Fruit fly (Drosophila melanogaster) whole organism, embryonic: ENCODE measurements around the gene CG5510.
A peak's percentile ranks its signal among the peaks of the same experiment; 100 is the strongest.

Experiments
- Atf-2 ChIP-seq: fragments of 200-800 bp; sonication (Bioruptor generic); optimal IDR thresholded peaks from 2 replicates; lab custom pipeline; 2016; ENCODE audit warnings: missing biosample characterization, missing genetic modification characterization
- Awh ChIP-seq: fragments of 200-800 bp; sonication (Bioruptor generic); IDR thresholded peaks from 2 replicates; pipeline ENCODE4, ENCODE4 v1.3.6; 2022; ENCODE audit warnings: missing biosample characterization, missing genetic modification characterization
- Blimp-1 ChIP-seq: fragments of 200-800 bp; sonication (Bioruptor generic); optimal IDR thresholded peaks from 3 replicates; lab custom pipeline; 2018; ENCODE audit warnings: missing biosample characterization, missing genetic modification characterization, mild to moderate bottlenecking, moderate library complexity, missing genetic modification reagents
- BtbVII ChIP-seq: fragments of 200-800 bp; sonication (Bioruptor generic); optimal IDR thresholded peaks from 3 replicates; lab custom pipeline; 2017; ENCODE audit warnings: missing biosample characterization, mild to moderate bottlenecking, missing genetic modification characterization
- CG10431 ChIP-seq: fragments of 200-800 bp; sonication (Bioruptor generic); optimal IDR thresholded peaks from 3 replicates; lab custom pipeline; 2018; ENCODE audit warnings: missing biosample characterization, mild to moderate bottlenecking, missing genetic modification characterization
- CG11247 ChIP-seq: fragments of 200-800 bp; sonication (Bioruptor generic); IDR thresholded peaks from 2 replicates; pipeline ENCODE4 v1.3.6; 2022; ENCODE audit warnings: missing biosample characterization, missing genetic modification characterization
- CG12071 ChIP-seq: fragments of 200-800 bp; sonication (Bioruptor generic); optimal IDR thresholded peaks from 3 replicates; lab custom pipeline; 2018; ENCODE audit warnings: missing biosample characterization, mild to moderate bottlenecking, missing genetic modification characterization
- CG14860 ChIP-seq: fragments of 200-800 bp; sonication (Bioruptor generic); IDR thresholded peaks from 3 replicates; pipeline ENCODE4 v1.3.6; 2022; ENCODE audit warnings: missing biosample characterization, missing genetic modification characterization; ENCODE audit not compliant: partially characterized antibody
- CG1603 ChIP-seq: fragments of 200-800 bp; sonication (Bioruptor generic); optimal IDR thresholded peaks from 2 replicates; lab custom pipeline; 2019; ENCODE audit warnings: missing biosample characterization, mild to moderate bottlenecking, missing genetic modification characterization, moderate library complexity
- CG2129 ChIP-seq: fragments of 200-800 bp; sonication (Bioruptor generic); IDR thresholded peaks from 2 replicates; pipeline ENCODE4 v1.3.6; 2022; ENCODE audit warnings: missing biosample characterization, missing genetic modification characterization; ENCODE audit not compliant: partially characterized antibody
- CG2199 ChIP-seq: fragments of 200-800 bp; sonication (Bioruptor generic); IDR thresholded peaks from 3 replicates; pipeline ENCODE4 v1.3.6; 2022; ENCODE audit warnings: missing biosample characterization, missing genetic modification characterization
- CG2202 ChIP-seq: fragments of 200-800 bp; sonication (Bioruptor generic); optimal IDR thresholded peaks from 2 replicates; lab custom pipeline; 2018; ENCODE audit warnings: missing biosample characterization, mild to moderate bottlenecking, missing genetic modification characterization
- CG3065 ChIP-seq: fragments of 200-800 bp; sonication (Bioruptor generic); optimal IDR thresholded peaks from 2 replicates; lab custom pipeline; 2016; ENCODE audit warnings: missing biosample characterization, missing genetic modification characterization
- CG31388 ChIP-seq: fragments of 200-800 bp; sonication (Bioruptor generic); optimal IDR thresholded peaks from 2 replicates; lab custom pipeline; 2016; ENCODE audit warnings: missing biosample characterization, missing genetic modification characterization
- CG31441 ChIP-seq: fragments of 200-800 bp; sonication (Bioruptor generic); IDR thresholded peaks from 2 replicates; pipeline ENCODE4 v1.3.6; 2022; ENCODE audit warnings: missing biosample characterization, missing genetic modification characterization
- CG33557 ChIP-seq: fragments of 200-800 bp; sonication (Bioruptor generic); optimal IDR thresholded peaks from 2 replicates; lab custom pipeline; 2019; ENCODE audit warnings: missing biosample characterization, mild to moderate bottlenecking, missing genetic modification characterization, moderate library complexity
- CG4282 ChIP-seq: fragments of 200-800 bp; sonication (Bioruptor generic); optimal IDR thresholded peaks from 2 replicates; lab custom pipeline; 2016; ENCODE audit warnings: missing biosample characterization, missing genetic modification characterization
- CG4424 ChIP-seq: fragments of 200-800 bp; sonication (Bioruptor generic); optimal IDR thresholded peaks from 3 replicates; lab custom pipeline; 2016; ENCODE audit warnings: missing biosample characterization, missing genetic modification characterization
- CG6765 ChIP-seq: fragments of 200-800 bp; sonication (Bioruptor generic); optimal IDR thresholded peaks from 3 replicates; lab custom pipeline; 2017; ENCODE audit warnings: missing biosample characterization, mild to moderate bottlenecking, missing genetic modification characterization
- CG7271 ChIP-seq: fragments of 200-800 bp; sonication (Bioruptor generic); optimal IDR thresholded peaks from 2 replicates; lab custom pipeline; 2018; ENCODE audit warnings: missing biosample characterization, mild to moderate bottlenecking, missing genetic modification characterization, moderate library complexity
- CG8281 ChIP-seq: fragments of 200-800 bp; sonication (Bioruptor generic); optimal IDR thresholded peaks from 2 replicates; lab custom pipeline; 2018; ENCODE audit warnings: missing biosample characterization, mild to moderate bottlenecking, missing genetic modification characterization, moderate library complexity
- CG8290 ChIP-seq, 3 experiments: fragments of 200-800 bp; sonication (Bioruptor generic); optimal IDR thresholded peaks; 2 replicates each; lab custom pipeline; 2016 to 2019; ENCODE audit warnings: missing biosample characterization in 3 of 3, missing genetic modification characterization in 3 of 3, mild to moderate bottlenecking in 2 of 3, moderate library complexity in 1 of 3
- CG8944 ChIP-seq: fragments of 200-800 bp; sonication (Bioruptor generic); optimal IDR thresholded peaks from 3 replicates; lab custom pipeline; 2016; ENCODE audit warnings: missing biosample characterization, missing genetic modification characterization
- CTCF ChIP-seq: fragments of 200-800 bp; sonication (Bioruptor generic); optimal IDR thresholded peaks from 2 replicates; lab custom pipeline; 2017; ENCODE audit warnings: missing biosample characterization, mild to moderate bottlenecking, missing genetic modification characterization, moderate library complexity
- Ets65A ChIP-seq: fragments of 200-800 bp; sonication (Bioruptor generic); peaks from one replicate; lab custom pipeline; 2016; ENCODE audit warnings: missing biosample characterization, missing genetic modification characterization
- Gug ChIP-seq: fragments of 200-800 bp; sonication (Bioruptor generic); IDR thresholded peaks from 4 replicates; pipeline ENCODE4 v1.3.6; 2022; ENCODE audit warnings: missing biosample characterization, missing genetic modification characterization
- HLH4C ChIP-seq: fragments of 200-800 bp; sonication (Bioruptor generic); IDR thresholded peaks from 3 replicates; pipeline ENCODE4 v1.3.6; 2022; ENCODE audit warnings: missing biosample characterization, missing genetic modification characterization; ENCODE audit not compliant: partially characterized antibody
- Hmr ChIP-seq: fragments of 200-800 bp; sonication (Bioruptor generic); optimal IDR thresholded peaks from 3 replicates; lab custom pipeline; 2017; ENCODE audit warnings: mild to moderate bottlenecking, missing biosample characterization, missing genetic modification reagents, missing genetic modification characterization
- Hr3 ChIP-seq: fragments of 200-800 bp; sonication (Bioruptor generic); optimal IDR thresholded peaks from 3 replicates; lab custom pipeline; 2016; ENCODE audit warnings: missing biosample characterization, missing genetic modification characterization
- Lim3 ChIP-seq: fragments of 200-800 bp; sonication (Bioruptor generic); IDR thresholded peaks from 2 replicates; pipeline ENCODE4 v1.3.6; 2022; ENCODE audit warnings: missing biosample characterization, missing genetic modification characterization
- Oli ChIP-seq: fragments of 200-800 bp; sonication (Bioruptor generic); optimal IDR thresholded peaks from 2 replicates; lab custom pipeline; 2018; ENCODE audit warnings: missing biosample characterization, mild to moderate bottlenecking, missing genetic modification characterization, moderate library complexity
- Optix ChIP-seq: fragments of 200-800 bp; sonication (Bioruptor generic); IDR thresholded peaks from 3 replicates; pipeline ENCODE4 v1.3.6; 2022; ENCODE audit warnings: missing biosample characterization, missing genetic modification characterization
- Rfx ChIP-seq: fragments of 200-800 bp; sonication (Bioruptor generic); IDR thresholded peaks from 2 replicates; pipeline ENCODE4 v1.3.6; 2022; ENCODE audit warnings: missing biosample characterization, missing genetic modification characterization
- Six4 ChIP-seq: fragments of 200-800 bp; sonication (Bioruptor generic); optimal IDR thresholded peaks from 2 replicates; lab custom pipeline; 2016; ENCODE audit warnings: missing biosample characterization, missing genetic modification characterization
- btn ChIP-seq: fragments of 200-800 bp; sonication (Bioruptor generic); optimal IDR thresholded peaks from 2 replicates; lab custom pipeline; 2016; ENCODE audit warnings: missing biosample characterization, missing genetic modification characterization
- cg ChIP-seq: fragments of 200-800 bp; sonication (Bioruptor generic); optimal IDR thresholded peaks from 3 replicates; lab custom pipeline; 2019; ENCODE audit warnings: missing biosample characterization, mild to moderate bottlenecking, missing genetic modification characterization, moderate library complexity
- croc ChIP-seq: fragments of 200-800 bp; sonication (Bioruptor generic); conservative IDR thresholded peaks from 3 replicates; pipeline ENCODE4 v1.3.6; 2022; ENCODE audit warnings: missing biosample characterization, missing genetic modification characterization
- disco-r ChIP-seq: fragments of 200-800 bp; sonication (Bioruptor generic); optimal IDR thresholded peaks from 2 replicates; lab custom pipeline; 2016; ENCODE audit warnings: missing biosample characterization, missing genetic modification characterization
- en ChIP-seq: fragments of 200-800 bp; sonication (Bioruptor generic); optimal IDR thresholded peaks from 2 replicates; lab custom pipeline; 2016; ENCODE audit warnings: missing biosample characterization, missing genetic modification characterization
- eve ChIP-seq, 2 experiments: fragments of >200 bp; optimal IDR thresholded peaks; 2 replicates each; lab custom pipeline; 2017; ENCODE audit warnings: missing biosample characterization in 2 of 2, missing genetic modification characterization in 2 of 2
- gro ChIP-seq: fragments of 200-800 bp; sonication (Bioruptor generic); optimal IDR thresholded peaks from 2 replicates; lab custom pipeline; 2016; ENCODE audit warnings: missing biosample characterization, missing genetic modification characterization
- onecut ChIP-seq: fragments of 200-800 bp; sonication (Bioruptor generic); IDR thresholded peaks from 2 replicates; pipeline ENCODE4 v1.3.6; 2022; ENCODE audit warnings: missing biosample characterization, missing genetic modification characterization
- pros ChIP-seq: fragments of 200-800 bp; sonication (Bioruptor generic); optimal IDR thresholded peaks from 3 replicates; lab custom pipeline; 2019; ENCODE audit warnings: missing biosample characterization, mild to moderate bottlenecking, missing genetic modification characterization, moderate library complexity
- pum ChIP-seq: fragments of 200-800 bp; sonication (Bioruptor generic); optimal IDR thresholded peaks from 2 replicates; lab custom pipeline; 2016; ENCODE audit warnings: missing biosample characterization, missing genetic modification characterization
- rib ChIP-seq: fragments of 200-800 bp; sonication (Bioruptor generic); IDR thresholded peaks from 2 replicates; pipeline ENCODE4 v1.3.6; 2022; ENCODE audit warnings: missing biosample characterization, missing genetic modification characterization
- slp2 ChIP-seq: fragments of 200-800 bp; sonication (Bioruptor generic); optimal IDR thresholded peaks from 2 replicates; lab custom pipeline; 2016; ENCODE audit warnings: missing biosample characterization, missing genetic modification characterization
- tap ChIP-seq: fragments of 200-800 bp; optimal IDR thresholded peaks from 3 replicates; lab custom pipeline; 2019; ENCODE audit warnings: missing biosample characterization, mild to moderate bottlenecking, missing genetic modification characterization, moderate library complexity
- tna ChIP-seq: fragments of 200-800 bp; sonication (Bioruptor generic); IDR thresholded peaks from 2 replicates; pipeline ENCODE4 v1.3.6; 2022; ENCODE audit warnings: missing biosample characterization, missing genetic modification characterization; ENCODE audit not compliant: partially characterized antibody
- unc-4 ChIP-seq: fragments of 200-800 bp; sonication (Bioruptor generic); IDR thresholded peaks from 2 replicates; pipeline ENCODE4 v1.3.6; 2022; ENCODE audit warnings: missing biosample characterization, missing genetic modification characterization; ENCODE audit not compliant: partially characterized antibody
- usp ChIP-seq: fragments of >200 bp; optimal IDR thresholded peaks from 2 replicates; lab custom pipeline; 2017; ENCODE audit warnings: missing biosample characterization, missing genetic modification characterization
- wdn ChIP-seq: fragments of 200-800 bp; sonication (Bioruptor generic); IDR thresholded peaks from 2 replicates; pipeline ENCODE4 v1.3.6; 2022; ENCODE audit warnings: missing biosample characterization, missing genetic modification characterization
- zfh2 ChIP-seq: fragments of 200-800 bp; sonication (Bioruptor generic); optimal IDR thresholded peaks from 2 replicates; lab custom pipeline; 2016; ENCODE audit warnings: missing biosample characterization, missing genetic modification characterization

The CG5510 gene

dm6 chr3R:24188619-24189018, 19.3 kb upstream of the CG5510 start, which contains the start of gene CG5515 (continued):
- TF ChIP-seq Hmr (GFP tag; lab: Kevin White, UChicago) (no peak), Awh (GFP tag; lab: Robert Waterston, UW) (no peak), Optix (GFP tag; lab: Robert Waterston, UW) (peak; percentile 92), zfh2 (GFP tag; lab: Kevin White, UChicago) (peak; percentile 88), CG1603 (tag; lab: Kevin White, UChicago) (peak; percentile 86), eve (GFP tag; optimal IDR thresholded peaks at IDR 0.05; lab: Kevin White, UChicago) (no peak), croc (GFP tag; lab: Robert Waterston, UW) (peak; percentile 76; the same call in 2 of the 3 replicates), slp2 (peak; percentile 40), unc-4 (GFP tag; lab: Robert Waterston, UW) (peak; percentile 58), CG6765 (GFP tag; lab: Kevin White, UChicago) (no peak), CG4424 (GFP tag; lab: Kevin White, UChicago) (peak; percentile 68), CG8290 (GFP tag; optimal IDR thresholded peaks at IDR 0.05; lab: Kevin White, UChicago) (no peak), CG8290 (tag; optimal IDR thresholded peaks at IDR 0.05; lab: Kevin White, UChicago) (no peak), rib (GFP tag; lab: Robert Waterston, UW) (no peak), Oli (tag; lab: Kevin White, UChicago) (peak; percentile 57), Hr3 (GFP tag; lab: Kevin White, UChicago) (peak; percentile 80), usp (GFP tag; lab: Kevin White, UChicago) (no peak), Blimp-1 (GFP tag; lab: Kevin White, UChicago) (peak; percentile 80), tap (tag; lab: Kevin White, UChicago) (no peak), CG8944 (GFP tag; lab: Kevin White, UChicago) (peak; percentile 69), CG33557 (GFP tag; lab: Kevin White, UChicago) (peak; percentile 36), disco-r (peak; percentile 57), gro (peak; percentile 73), CG4282 (peak; percentile 78), Lim3 (GFP tag; lab: Robert Waterston, UW) (peak; percentile 50; the same call in 1 of the 2 replicates), Rfx (GFP tag; lab: Robert Waterston, UW) (peak; percentile 86), CG3065 (GFP tag; lab: Kevin White, UChicago) (no peak), HLH4C (peak; percentile 83), pros (GFP tag; lab: Kevin White, UChicago) (no peak), Gug (GFP tag; lab: Robert Waterston, UW) (peak; percentile 27; the same call in 1 of the 4 replicates), Atf-2 (GFP tag; lab: Kevin White, UChicago) (peak; percentile 70), wdn (GFP tag; lab: Robert Waterston, UW) (peak; percentile 81), Six4 (GFP tag; lab: Kevin White, UChicago) (peak; percentile 43), CG31441 (GFP tag; lab: Robert Waterston, UW) (no peak; the same call in 1 of the 2 replicates), en (GFP tag; lab: Kevin White, UChicago) (peak; percentile 35), BtbVII (no peak), CG12071 (no peak), CG2199 (GFP tag; lab: Robert Waterston, UW) (no peak), CG8281 (no peak), CG10431 (GFP tag; lab: Kevin White, UChicago) (no peak), CG11247 (peak; percentile 78), onecut (GFP tag; lab: Robert Waterston, UW) (peak; percentile 77), btn (GFP tag; lab: Kevin White, UChicago) (no peak), CG2202 (tag; lab: Kevin White, UChicago) (no peak), cg (no peak), CG14860 (peak; percentile 80), tna (GFP tag; lab: Robert Waterston, UW) (peak; percentile 81), CG7271 (tag; lab: Kevin White, UChicago) (no peak), CG31388 (GFP tag; lab: Kevin White, UChicago) (no peak), CG2129 (GFP tag; lab: Robert Waterston, UW) (no peak), Ets65A (GFP tag; lab: Kevin White, UChicago) (peak; percentile 97), pum (peak; percentile 49), CTCF (GFP tag; lab: Kevin White, UChicago) (no peak)
